Fruit fly (Drosophila melanogaster) whole organism, embryonic: ENCODE data around the gene CG15629.
A peak's percentile ranks its signal among the peaks of the same experiment; 100 is the strongest.

Experiments
- Ada2b ChIP-seq: fragments of 200-800 bp; sonication (Bioruptor generic); IDR thresholded peaks from 2 replicates; pipeline ENCODE4 v1.3.6; 2022; ENCODE audit warnings: missing biosample characterization, missing genetic modification characterization
- Adf1 ChIP-seq: fragments of 200-800 bp; sonication (Bioruptor generic); IDR thresholded peaks from 2 replicates; pipeline ENCODE4 v1.3.6; 2022; ENCODE audit warnings: missing biosample characterization, missing genetic modification characterization
- CG11398 ChIP-seq: fragments of 200-800 bp; sonication (Bioruptor generic); optimal IDR thresholded peaks from 2 replicates; lab custom pipeline; 2016; ENCODE audit warnings: missing biosample characterization, missing genetic modification characterization
- CG11696 ChIP-seq: fragments of 200-800 bp; sonication (Bioruptor generic); IDR thresholded peaks from 2 replicates; pipeline ENCODE4 v1.3.6; 2022; ENCODE audit warnings: missing biosample characterization, missing genetic modification characterization
- CG12391 ChIP-seq: fragments of 200-800 bp; sonication (Bioruptor generic); optimal IDR thresholded peaks from 3 replicates; lab custom pipeline; 2018; ENCODE audit warnings: missing biosample characterization, mild to moderate bottlenecking, missing genetic modification characterization, moderate library complexity
- CG13424 ChIP-seq: fragments of 200-800 bp; sonication (Bioruptor generic); optimal IDR thresholded peaks from 2 replicates; lab custom pipeline; 2019; ENCODE audit warnings: missing biosample characterization, mild to moderate bottlenecking, missing genetic modification characterization, moderate library complexity
- CG14014 ChIP-seq: fragments of 200-800 bp; sonication (Bioruptor generic); IDR thresholded peaks from 2 replicates; pipeline ENCODE4 v1.3.6; 2022; ENCODE audit warnings: missing biosample characterization, missing genetic modification characterization
- CG14441 ChIP-seq: fragments of 200-800 bp; sonication (Bioruptor generic); IDR thresholded peaks from 2 replicates; pipeline ENCODE4 v1.3.6; 2022; ENCODE audit warnings: missing biosample characterization, missing genetic modification characterization
- CG16815 ChIP-seq: fragments of 200-800 bp; sonication (Bioruptor generic); optimal IDR thresholded peaks from 3 replicates; lab custom pipeline; 2017; ENCODE audit warnings: missing biosample characterization, mild to moderate bottlenecking, missing genetic modification characterization
- CG17612 ChIP-seq: fragments of 200-800 bp; sonication (Bioruptor generic); IDR thresholded peaks from 2 replicates; pipeline ENCODE4 v1.3.6; 2022; ENCODE audit warnings: missing biosample characterization, missing genetic modification characterization
- CG17802 ChIP-seq: fragments of 200-800 bp; sonication (Bioruptor generic); optimal IDR thresholded peaks from 2 replicates; lab custom pipeline; 2018; ENCODE audit warnings: missing biosample characterization, mild to moderate bottlenecking, missing genetic modification characterization, moderate library complexity
- CG17829 ChIP-seq: fragments of 200-800 bp; optimal IDR thresholded peaks from 2 replicates; lab custom pipeline; 2019; ENCODE audit warnings: missing biosample characterization, mild to moderate bottlenecking, missing genetic modification characterization, moderate library complexity
- CG2129 ChIP-seq: fragments of 200-800 bp; sonication (Bioruptor generic); IDR thresholded peaks from 2 replicates; pipeline ENCODE4 v1.3.6; 2022; ENCODE audit warnings: missing biosample characterization, missing genetic modification characterization; ENCODE audit not compliant: partially characterized antibody
- CG31224 ChIP-seq: fragments of 200-800 bp; sonication (Bioruptor generic); IDR thresholded peaks from 2 replicates; pipeline ENCODE4 v1.3.6; 2022; ENCODE audit warnings: missing biosample characterization, missing genetic modification characterization
- CG4360 ChIP-seq: fragments of 200-800 bp; sonication (Bioruptor generic); IDR thresholded peaks from 2 replicates; pipeline ENCODE4 v1.3.6; 2022; ENCODE audit warnings: missing biosample characterization, missing genetic modification characterization
- CG9437 ChIP-seq: fragments of 200-800 bp; sonication (Bioruptor generic); optimal IDR thresholded peaks from 2 replicates; lab custom pipeline; 2018; ENCODE audit warnings: missing biosample characterization, mild to moderate bottlenecking, missing genetic modification characterization
- CG9727 ChIP-seq: fragments of 200-800 bp; sonication (Bioruptor generic); optimal IDR thresholded peaks from 3 replicates; lab custom pipeline; 2017; ENCODE audit warnings: missing biosample characterization, mild to moderate bottlenecking, missing genetic modification characterization
- CrebB ChIP-seq: fragments of 200-800 bp; sonication (Bioruptor generic); optimal IDR thresholded peaks from 3 replicates; lab custom pipeline; 2018; ENCODE audit warnings: missing biosample characterization, mild to moderate bottlenecking, missing genetic modification characterization
- Dip3 ChIP-seq: fragments of 200-800 bp; sonication (Bioruptor generic); optimal IDR thresholded peaks from 3 replicates; lab custom pipeline; 2016; ENCODE audit warnings: missing biosample characterization, missing genetic modification characterization
- E2f1 ChIP-seq: fragments of 200-800 bp; sonication (Bioruptor generic); IDR thresholded peaks from 2 replicates; pipeline ENCODE4 v1.3.6; 2022; ENCODE audit warnings: missing biosample characterization, missing genetic modification characterization
- GATAe ChIP-seq: fragments of 200-800 bp; sonication (Bioruptor generic); conservative IDR thresholded peaks from 2 replicates; pipeline ENCODE4 v1.3.6; 2022; ENCODE audit warnings: missing biosample characterization, missing genetic modification characterization
- H2.0 ChIP-seq: fragments of 200-800 bp; sonication (Bioruptor generic); IDR thresholded peaks from 2 replicates; pipeline ENCODE4 v1.3.6; 2022; ENCODE audit warnings: missing biosample characterization, missing genetic modification characterization
- Hr78 ChIP-seq, 2 experiments: fragments of 200-800 bp in 1 of 2; fragments of >200 bp in 1 of 2; sonication (Bioruptor generic) in 1 of 2; optimal IDR thresholded peaks; 2 replicates each; lab custom pipeline; 2017 to 2019; ENCODE audit warnings: missing biosample characterization in 2 of 2, missing genetic modification characterization in 2 of 2, mild to moderate bottlenecking in 1 of 2, moderate library complexity in 1 of 2
- Mad ChIP-seq: fragments of 200-800 bp; sonication (Bioruptor generic); optimal IDR thresholded peaks from 2 replicates; lab custom pipeline; 2016; ENCODE audit warnings: missing biosample characterization, missing genetic modification characterization
- Med ChIP-seq: fragments of 200-800 bp; sonication (Bioruptor generic); peaks from one replicate; lab custom pipeline; 2016; ENCODE audit warnings: missing biosample characterization, missing genetic modification characterization, mild to moderate bottlenecking, inconsistent platforms, moderate library complexity
- NK7.1 ChIP-seq: fragments of 200-800 bp; sonication (Bioruptor generic); optimal IDR thresholded peaks from 3 replicates; lab custom pipeline; 2016; ENCODE audit warnings: missing biosample characterization, missing genetic modification characterization
- Oli ChIP-seq: fragments of 200-800 bp; sonication (Bioruptor generic); optimal IDR thresholded peaks from 2 replicates; lab custom pipeline; 2018; ENCODE audit warnings: missing biosample characterization, mild to moderate bottlenecking, missing genetic modification characterization, moderate library complexity
- Sox100B ChIP-seq: fragments of 200-800 bp; sonication (Bioruptor generic); optimal IDR thresholded peaks from 3 replicates; lab custom pipeline; 2018; ENCODE audit warnings: missing biosample characterization, mild to moderate bottlenecking, missing genetic modification characterization
- Usf ChIP-seq: fragments of 200-800 bp; sonication (Bioruptor generic); optimal IDR thresholded peaks from 2 replicates; lab custom pipeline; 2017; ENCODE audit warnings: missing genotype, missing biosample characterization, missing genetic modification characterization
- caup ChIP-seq: fragments of 200-800 bp; sonication (Bioruptor generic); optimal IDR thresholded peaks from 3 replicates; lab custom pipeline; 2017; ENCODE audit warnings: missing biosample characterization, mild to moderate bottlenecking, missing genetic modification characterization, moderate library complexity; ENCODE audit not compliant: severe bottlenecking
- chinmo ChIP-seq: fragments of 200-800 bp; sonication (Bioruptor generic); IDR thresholded peaks from 4 replicates; pipeline ENCODE4 v1.3.6; 2022; ENCODE audit warnings: missing biosample characterization, missing genetic modification characterization; ENCODE audit not compliant: partially characterized antibody
- chm ChIP-seq: fragments of 200-800 bp; sonication (Bioruptor generic); IDR thresholded peaks from 2 replicates; pipeline ENCODE4 v1.3.6; 2022; ENCODE audit warnings: missing biosample characterization, missing genetic modification characterization
- ci ChIP-seq: fragments of 200-800 bp; sonication (Bioruptor generic); IDR thresholded peaks from 3 replicates; pipeline ENCODE4 v1.3.6; 2022; ENCODE audit warnings: missing biosample characterization, missing genetic modification characterization
- ems ChIP-seq: fragments of 200-800 bp; sonication (Bioruptor generic); optimal IDR thresholded peaks from 3 replicates; lab custom pipeline; 2016; ENCODE audit warnings: missing biosample characterization, missing genetic modification characterization
- en ChIP-seq: fragments of 200-800 bp; sonication (Bioruptor generic); optimal IDR thresholded peaks from 2 replicates; lab custom pipeline; 2016; ENCODE audit warnings: missing biosample characterization, missing genetic modification characterization
- eyg ChIP-seq: fragments of 200-800 bp; sonication (Bioruptor generic); optimal IDR thresholded peaks from 3 replicates; lab custom pipeline; 2016; ENCODE audit warnings: missing biosample characterization, missing genetic modification characterization
- fd64A ChIP-seq: fragments of 200-800 bp; sonication (Bioruptor generic); optimal IDR thresholded peaks from 3 replicates; lab custom pipeline; 2018; ENCODE audit warnings: missing biosample characterization, mild to moderate bottlenecking, missing genetic modification characterization
- gsb-n ChIP-seq: fragments of 200-800 bp; sonication (Bioruptor generic); optimal IDR thresholded peaks from 3 replicates; lab custom pipeline; 2018; ENCODE audit warnings: missing biosample characterization, mild to moderate bottlenecking, missing genetic modification characterization
- ken ChIP-seq: fragments of 200-800 bp; sonication (Bioruptor generic); IDR thresholded peaks from 3 replicates; pipeline ENCODE4 v1.3.6; 2022; ENCODE audit warnings: missing biosample characterization, missing genetic modification characterization
- lbe ChIP-seq: fragments of 200-800 bp; sonication (Bioruptor generic); optimal IDR thresholded peaks from 2 replicates; lab custom pipeline; 2016; ENCODE audit warnings: missing biosample characterization, mild to moderate bottlenecking, missing genetic modification characterization
- lola ChIP-seq, 3 experiments: fragments of >200 bp in 2 of 3; fragments of 200-800 bp in 1 of 3; sonication (Bioruptor generic) in 1 of 3; optimal IDR thresholded peaks; 2 replicates each; lab custom pipeline; 2017 to 2019; ENCODE audit warnings: missing biosample characterization in 3 of 3, missing genetic modification characterization in 3 of 3, mild to moderate bottlenecking in 1 of 3, moderate library complexity in 1 of 3
- prd ChIP-seq, 3 experiments: fragments of >200 bp in 2 of 3; fragments of 200-800 bp in 1 of 3; sonication (Bioruptor generic) in 1 of 3; optimal IDR thresholded peaks in 2 of 3; IDR thresholded peaks in 1 of 3; 2 replicates in 2 of 3; 3 replicates in 1 of 3; pipeline versions ENCODE4 v1.3.6 to Lab custom; 2017 to 2022; ENCODE audit warnings: missing biosample characterization in 1 of 3, missing genetic modification characterization in 1 of 3
- row ChIP-seq: fragments of 200-800 bp; sonication (Bioruptor generic); IDR thresholded peaks from 3 replicates; pipeline ENCODE4 v1.3.6; 2022; ENCODE audit warnings: missing biosample characterization, missing genetic modification characterization
- shn ChIP-seq: fragments of 200-800 bp; sonication (Bioruptor generic); optimal IDR thresholded peaks from 3 replicates; lab custom pipeline; 2016; ENCODE audit warnings: missing biosample characterization, missing genetic modification characterization
- tap ChIP-seq: fragments of 200-800 bp; optimal IDR thresholded peaks from 3 replicates; lab custom pipeline; 2019; ENCODE audit warnings: missing biosample characterization, mild to moderate bottlenecking, missing genetic modification characterization, moderate library complexity
- zfh1 ChIP-seq: fragments of 200-800 bp; sonication (Bioruptor generic); IDR thresholded peaks from 3 replicates; pipeline ENCODE4 v1.3.6; 2022; ENCODE audit warnings: missing biosample characterization, missing genetic modification characterization
- zfh2 ChIP-seq: fragments of 200-800 bp; sonication (Bioruptor generic); optimal IDR thresholded peaks from 2 replicates; lab custom pipeline; 2016; ENCODE audit warnings: missing biosample characterization, missing genetic modification characterization

Gene CG15629

dm6 chr2L:4819995-4820394, 7.2 kb downstream of the CG15629 start (continued):
- no peak for TF ChIP-seq CG2129 (GFP tag; lab: Robert Waterston, UW)
- TF ChIP-seq CG4360 (GFP tag; lab: Robert Waterston, UW): no peak
- TF ChIP-seq CG11398: no peak
- TF ChIP-seq Sox100B (GFP tag; lab: Kevin White, UChicago): no peak
- 0 out of 3 replicates have a peak, but pooled peaks have one; percentile 22 for TF ChIP-seq zfh1 (GFP tag; lab: Robert Waterston, UW)
- no peak for TF ChIP-seq CG17829 (tag; lab: Kevin White, UChicago)
- no peak for TF ChIP-seq gsb-n (tag; lab: Kevin White, UChicago)
- no peak for TF ChIP-seq NK7.1
- no peak for TF ChIP-seq zfh2 (GFP tag; lab: Kevin White, UChicago)
- TF ChIP-seq CG11696: no peak
- TF ChIP-seq chm: no peak
- peak; percentile 11; the same call in 1 of the 3 replicates for TF ChIP-seq ci (GFP tag; lab: Robert Waterston, UW)
- TF ChIP-seq Adf1 (GFP tag; lab: Robert Waterston, UW): no peak
- TF ChIP-seq CG14014 (GFP tag; lab: Robert Waterston, UW): no peak
- no peak for TF ChIP-seq CG17802
- TF ChIP-seq Med (GFP tag; lab: Kevin White, UChicago): peak; percentile 53
- no peak for TF ChIP-seq GATAe (GFP tag; lab: Robert Waterston, UW)
- TF ChIP-seq CrebB (tag; lab: Kevin White, UChicago): no peak

- TF ChIP-seq CG13424 (tag; lab: Kevin White, UChicago): peak; percentile 42
- 0 out of 2 replicates have a peak, but pooled peaks have one; percentile 19 for TF ChIP-seq CG17612
- TF ChIP-seq en: no peak
- TF ChIP-seq tap (tag; lab: Kevin White, UChicago): peak; percentile 30
- peak; percentile 18; the same call in 1 of the 2 replicates for TF ChIP-seq CG14441 (GFP tag; lab: Robert Waterston, UW)
- peak; percentile 21 for TF ChIP-seq Dip3 (GFP tag; lab: Kevin White, UChicago)
- TF ChIP-seq CG16815 (GFP tag; lab: Kevin White, UChicago): peak; percentile 44
- TF ChIP-seq zfh1 (GFP tag; lab: Robert Waterston, UW): peak; percentile 54; the same call in 2 of the 3 replicates
- peak; percentile 48 for TF ChIP-seq Ada2b (GFP tag; lab: Robert Waterston, UW)
- TF ChIP-seq fd64A (GFP tag; lab: Kevin White, UChicago): peak; percentile 17
- TF ChIP-seq caup (GFP tag; lab: Kevin White, UChicago): peak; percentile 13
- TF ChIP-seq chinmo (GFP tag; lab: Robert Waterston, UW): 0 out of 4 replicates have a peak, but pooled peaks have one; percentile 38
- TF ChIP-seq Usf (GFP tag; lab: Kevin White, UChicago): peak; percentile 29
- TF ChIP-seq lbe (GFP tag; lab: Kevin White, UChicago): no peak
- TF ChIP-seq E2f1 (GFP tag; lab: Robert Waterston, UW): peak; percentile 44
- TF ChIP-seq ken (GFP tag; lab: Robert Waterston, UW): peak; percentile 24; the same call in 1 of the 3 replicates
- peak; percentile 61 for TF ChIP-seq CG12391 (tag; lab: Kevin White, UChicago)
- TF ChIP-seq CG9437 (GFP tag; lab: Kevin White, UChicago): peak; percentile 64
- no peak for TF ChIP-seq H2.0 (GFP tag; lab: Robert Waterston, UW)
- TF ChIP-seq ems (GFP tag; lab: Kevin White, UChicago): peak; percentile 40
- no peak for TF ChIP-seq Mad (GFP tag; lab: Kevin White, UChicago)
- no peak for TF ChIP-seq shn (GFP tag; lab: Kevin White, UChicago)
- no peak for TF ChIP-seq prd (optimal IDR thresholded peaks at IDR 0.05; lab: Kevin White, UChicago)
- TF ChIP-seq prd (GFP tag; IDR thresholded peaks at IDR 0.05; lab: Robert Waterston, UW): peak; percentile 77
- TF ChIP-seq Hr78 (GFP tag; optimal IDR thresholded peaks at IDR 0.05; lab: Kevin White, UChicago): peak in 1 of 2 experiments; percentile 21
- TF ChIP-seq CG31224 (GFP tag; lab: Robert Waterston, UW): no peak; the same call in 1 of the 2 replicates
- TF ChIP-seq row (GFP tag; lab: Robert Waterston, UW): peak; percentile 75; the same call in 2 of the 3 replicates
- peak in 1 of 3 experiments; percentile 73 for TF ChIP-seq lola (GFP tag; optimal IDR thresholded peaks at IDR 0.05; lab: Kevin White, UChicago)
- TF ChIP-seq Oli (tag; lab: Kevin White, UChicago): peak; percentile 57
- peak; percentile 21 for TF ChIP-seq eyg (GFP tag; lab: Kevin White, UChicago)
- peak; percentile 88 for TF ChIP-seq CG9727 (GFP tag; lab: Kevin White, UChicago)
Measured at dm6 chr2L:4820448-4821318, 7.9 kb downstream of the CG15629 start.
